Fruit fly (Drosophila melanogaster): ENCODE data around the gene Sr-CIV.

Gene Sr-CIV

DNA sequence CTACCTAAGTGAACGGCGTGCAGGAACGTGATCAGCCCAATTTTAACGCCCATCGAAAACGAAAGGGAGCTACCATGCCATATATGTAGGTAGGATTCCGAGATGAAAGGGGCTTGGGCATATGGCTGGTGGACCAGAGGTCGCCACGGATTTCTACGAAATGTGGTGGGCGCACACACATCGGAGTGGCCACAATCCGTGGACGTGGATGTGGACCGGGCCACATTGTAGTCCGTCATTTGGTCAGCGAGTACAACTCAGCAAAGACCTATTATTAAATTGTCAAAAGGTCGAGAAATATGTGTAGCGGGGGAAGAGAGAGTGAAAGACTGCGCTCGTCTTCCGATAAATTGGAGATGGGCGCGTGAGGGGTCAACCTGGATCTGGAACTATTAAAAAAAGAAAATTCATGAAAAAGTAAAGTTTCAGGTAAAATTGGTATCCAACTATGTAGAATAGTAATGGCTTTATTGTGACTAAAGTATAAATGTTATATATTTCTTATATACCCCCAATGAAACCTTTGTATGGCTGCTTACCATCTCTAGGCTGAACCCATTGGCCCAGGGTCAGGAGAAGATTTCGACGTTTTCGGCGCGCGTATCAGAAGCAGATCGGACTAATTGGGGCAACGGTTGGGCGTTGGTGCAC is 31.7 kb upstream of the Sr-CIV start (continued):
- TF ChIP-seq HmgZ (tag; optimal IDR thresholded peaks at IDR 0.05) (no peak), CG15696 (tag; optimal IDR thresholded peaks at IDR 0.05) (peak; percentile 79), pho (GFP tag; optimal IDR thresholded peaks at IDR 0.05) (no peak), CG1233 (GFP tag; optimal IDR thresholded peaks at IDR 0.05) (peak; percentile 27), Ets65A (GFP tag) (no peak), ham (GFP tag; IDR thresholded peaks at IDR 0.05) (no peak), nerfin-1 (tag; optimal IDR thresholded peaks at IDR 0.05) (peak; percentile 16), CG2116 (GFP tag; optimal IDR thresholded peaks at IDR 0.05) (no peak), dmrt11E (tag; optimal IDR thresholded peaks at IDR 0.05) (peak; percentile 65), CG14050 (GFP tag; IDR thresholded peaks at IDR 0.05) (no peak), bab2 (GFP tag; optimal IDR thresholded peaks at IDR 0.05) (no peak), CG3407 (GFP tag; optimal IDR thresholded peaks at IDR 0.05) (no peak), unpg (GFP tag; optimal IDR thresholded peaks at IDR 0.05) (peak; percentile 12), Eip74EF (GFP tag; optimal IDR thresholded peaks at IDR 0.05) (no peak), cas (GFP tag; IDR thresholded peaks at IDR 0.05) (no peak), Dad (GFP tag; optimal IDR thresholded peaks at IDR 0.05) (no peak), CG4282 (GFP tag; optimal IDR thresholded peaks at IDR 0.05) (no peak), CG12659 (GFP tag; optimal IDR thresholded peaks at IDR 0.05) (no peak), wdn (GFP tag; IDR thresholded peaks at IDR 0.05) (no peak), CG4730 (GFP tag; IDR thresholded peaks at IDR 0.05) (no peak), CG13624 (GFP tag; optimal IDR thresholded peaks at IDR 0.05) (no peak), CG3065 (GFP tag; optimal IDR thresholded peaks at IDR 0.05) (no peak), Nf-YC (tag; optimal IDR thresholded peaks at IDR 0.05) (no peak), CG17361 (GFP tag; IDR thresholded peaks at IDR 0.05) (peak; percentile 19; the same call in 1 of the 3 replicates), dpn (GFP tag; optimal IDR thresholded peaks at IDR 0.05) (no peak), toy (GFP tag; IDR thresholded peaks at IDR 0.05) (no peak), CG6654 (GFP tag; optimal IDR thresholded peaks at IDR 0.05) (no peak), phol (tag; optimal IDR thresholded peaks at IDR 0.05) (peak; percentile 48), CG17568 (GFP tag; optimal IDR thresholded peaks at IDR 0.05) (no peak), CG3847 (GFP tag; IDR thresholded peaks at IDR 0.05) (no peak), CG10431 (GFP tag; optimal IDR thresholded peaks at IDR 0.05) (no peak), Antp (GFP tag; optimal IDR thresholded peaks at IDR 0.05) (no peak), GATAe (GFP tag; conservative IDR thresholded peaks at IDR 0.05) (no peak), CG17186 (GFP tag; optimal IDR thresholded peaks at IDR 0.05) (no peak), Hand (GFP tag; optimal IDR thresholded peaks at IDR 0.05) (no peak), sens-2 (GFP tag; IDR thresholded peaks at IDR 0.05) (0 out of 2 replicates have a peak, but pooled peaks have one; percentile 13), CG30431 (GFP tag; optimal IDR thresholded peaks at IDR 0.05) (no peak), dan (GFP tag; IDR thresholded peaks at IDR 0.05) (peak; percentile 45; the same call in 1 of the 2 replicates), pros (GFP tag; optimal IDR thresholded peaks at IDR 0.05) (no peak), CG34376 (GFP tag; optimal IDR thresholded peaks at IDR 0.05) (no peak), pum (GFP tag; optimal IDR thresholded peaks at IDR 0.05) (no peak), bcd (GFP tag; optimal IDR thresholded peaks at IDR 0.05) (no peak), CG34224 (GFP tag; IDR thresholded peaks at IDR 0.05; ENCODE audit: partially characterized antibody) (no peak), fd64A (GFP tag; optimal IDR thresholded peaks at IDR 0.05) (no peak), CG3281 (GFP tag; optimal IDR thresholded peaks at IDR 0.05) (no peak), CG8281 (tag; optimal IDR thresholded peaks at IDR 0.05) (no peak), Sin3A (optimal IDR thresholded peaks at IDR 0.05) (no peak), repo (GFP tag; optimal IDR thresholded peaks at IDR 0.05) (no peak), p53 (GFP tag; optimal IDR thresholded peaks at IDR 0.05) (no peak), Nf-YB (GFP tag; optimal IDR thresholded peaks at IDR 0.05) (peak; percentile 46)

All from whole organism, embryonic.